Worm (Caenorhabditis elegans) whole organism, L4 larva: ENCODE data around the gene C16C8.8.
A peak's percentile ranks its signal among the peaks of the same experiment; 100 is the strongest.

Source experiments
- F10B5.3 ChIP-seq: sonication (generic microtip); optimal IDR thresholded peaks from 2 replicates; lab custom pipeline; 2016; ENCODE audit warnings: mild to moderate bottlenecking, missing genetic modification characterization, missing compliant biosample characterization
- F44E2.7 ChIP-seq: fragments of 200-800 bp; sonication (Bioruptor generic); IDR thresholded peaks from 2 replicates; pipeline ENCODE4 v2.1.2; 2022; ENCODE audit warnings: missing genetic modification characterization, missing compliant biosample characterization
- T26A8.4 ChIP-seq: fragments of 200-800 bp; sonication (Bioruptor generic); IDR thresholded peaks from 2 replicates; pipeline ENCODE4 v1.3.6; 2022; ENCODE audit warnings: missing genetic modification characterization, missing compliant biosample characterization
- Y105C5A.15 ChIP-seq: fragments of 200-800 bp; sonication (Bioruptor generic); IDR thresholded peaks from 2 replicates; pipeline ENCODE4 v1.3.6; 2022; ENCODE audit warnings: missing genetic modification characterization, missing compliant biosample characterization
- Y75B8A.6 ChIP-seq: fragments of 200-800 bp; sonication (Bioruptor generic); IDR thresholded peaks from 2 replicates; pipeline ENCODE4 v1.3.6; 2022; ENCODE audit warnings: missing genetic modification reagents, missing genetic modification characterization, missing compliant biosample characterization
- ZK337.2 ChIP-seq: fragments of 200-800 bp; sonication (Bioruptor generic); IDR thresholded peaks from 2 replicates; pipeline ENCODE4 v1.3.6; 2022; ENCODE audit warnings: missing genetic modification reagents, missing genetic modification characterization, missing compliant biosample characterization
- aha-1 ChIP-seq: fragments of 150-350 bp; peaks from one replicate; lab custom pipeline; 2014; ENCODE audit warnings: missing biosample characterization, missing genetic modification characterization
- aly-2 ChIP-seq: sonication (generic microtip); optimal IDR thresholded peaks from 2 replicates; lab custom pipeline; 2018; ENCODE audit warnings: missing biosample characterization, missing genetic modification characterization
- arid-1 ChIP-seq: fragments of 200-800 bp; sonication (Bioruptor generic); conservative IDR thresholded peaks from 2 replicates; pipeline ENCODE4 v1.3.6; 2022; ENCODE audit warnings: missing genetic modification reagents, missing genetic modification characterization, missing compliant biosample characterization
- ceh-20 ChIP-seq: fragments of 200-800 bp; sonication (Bioruptor generic); IDR thresholded peaks from 2 replicates; pipeline ENCODE4 v1.3.6; 2022; ENCODE audit warnings: missing genetic modification reagents, missing genetic modification characterization, missing compliant biosample characterization
- ceh-28 ChIP-seq: fragments of 150-350 bp; optimal IDR thresholded peaks from 2 replicates; lab custom pipeline; 2014; ENCODE audit warnings: missing biosample characterization, missing genetic modification reagents, missing genetic modification characterization
- ceh-62 ChIP-seq: sonication (generic microtip); optimal IDR thresholded peaks from 2 replicates; lab custom pipeline; 2017; ENCODE audit warnings: missing biosample characterization, missing genetic modification characterization
- daf-12 ChIP-seq: fragments of 150-350 bp; optimal IDR thresholded peaks from 2 replicates; lab custom pipeline; 2014; ENCODE audit warnings: missing biosample characterization, missing genetic modification reagents, missing genetic modification characterization
- daf-16 ChIP-seq, 3 experiments: sonication (generic microtip); optimal IDR thresholded peaks; 2 replicates each; lab custom pipeline; 2016 to 2017; ENCODE audit warnings: missing genetic modification characterization in 3 of 3, missing genetic modification reagents in 3 of 3, mild to moderate bottlenecking in 2 of 3, missing compliant biosample characterization in 2 of 3, missing biosample characterization in 1 of 3, moderate library complexity in 1 of 3
- dmd-6 ChIP-seq: fragments of 200-800 bp; sonication (Bioruptor generic); IDR thresholded peaks from 2 replicates; pipeline ENCODE4 v1.3.6; 2022; ENCODE audit warnings: missing genetic modification reagents, missing genetic modification characterization, missing compliant biosample characterization
- dmd-8 ChIP-seq: fragments of 200-800 bp; sonication (Bioruptor generic); IDR thresholded peaks from 2 replicates; pipeline ENCODE4 v1.3.6; 2022; ENCODE audit warnings: missing genetic modification characterization, missing compliant biosample characterization
- dmd-9 ChIP-seq: fragments of 200-800 bp; sonication (Bioruptor generic); IDR thresholded peaks from 2 replicates; pipeline ENCODE4 v1.3.6; 2022; ENCODE audit warnings: missing genetic modification reagents, missing genetic modification characterization, missing compliant biosample characterization
- duxl-1 ChIP-seq: sonication (generic microtip); optimal IDR thresholded peaks from 2 replicates; lab custom pipeline; 2016; ENCODE audit warnings: mild to moderate bottlenecking, missing genetic modification characterization, moderate library complexity, missing compliant biosample characterization; ENCODE audit not compliant: poor library complexity
- dve-1 ChIP-seq: sonication (generic microtip); optimal IDR thresholded peaks from 2 replicates; lab custom pipeline; 2017; ENCODE audit warnings: antibody characterized with exemption, mild to moderate bottlenecking, missing genetic modification characterization, missing compliant biosample characterization; ENCODE audit not compliant: insufficient read depth
- fkh-10 ChIP-seq: fragments of 150-350 bp; optimal IDR thresholded peaks from 2 replicates; lab custom pipeline; 2014; ENCODE audit warnings: missing biosample characterization, missing genetic modification reagents, missing genetic modification characterization
- hlh-11 ChIP-seq: fragments of 200-800 bp; sonication (Bioruptor generic); optimal IDR thresholded peaks from 2 replicates; lab custom pipeline; 2018; ENCODE audit warnings: mild to moderate bottlenecking, missing genetic modification characterization, missing compliant biosample characterization
- hmg-1.1 ChIP-seq: fragments of 200-800 bp; sonication (Bioruptor generic); IDR thresholded peaks from 2 replicates; pipeline ENCODE4 v1.3.6; 2022; ENCODE audit warnings: missing genetic modification reagents, missing genetic modification characterization, missing compliant biosample characterization
- jun-1 ChIP-seq: fragments of 150-350 bp; optimal IDR thresholded peaks from 2 replicates; lab custom pipeline; 2014; ENCODE audit warnings: missing biosample characterization, missing genetic modification reagents, missing genetic modification characterization
- lin-29 ChIP-seq: fragments of 200-800 bp; sonication (Bioruptor generic); IDR thresholded peaks from 2 replicates; pipeline ENCODE4 v1.3.6; 2022; ENCODE audit warnings: missing genetic modification reagents, missing genetic modification characterization, missing compliant biosample characterization
- madf-9 ChIP-seq: fragments of 200-800 bp; sonication (Bioruptor generic); conservative IDR thresholded peaks from 2 replicates; pipeline ENCODE4 v1.3.6; 2022; ENCODE audit warnings: missing genetic modification reagents, missing genetic modification characterization, missing compliant biosample characterization
- mxl-2 ChIP-seq: fragments of 200-800 bp; sonication (Bioruptor generic); conservative IDR thresholded peaks from 2 replicates; pipeline ENCODE4 v1.3.6; 2022; ENCODE audit warnings: missing genetic modification reagents, missing genetic modification characterization, missing compliant biosample characterization
- mxl-3 ChIP-seq: fragments of 200-800 bp; sonication (Bioruptor generic); optimal IDR thresholded peaks from 2 replicates; lab custom pipeline; 2018; ENCODE audit warnings: mild to moderate bottlenecking, missing genetic modification characterization, missing compliant biosample characterization
- nhr-41 ChIP-seq: fragments of 200-800 bp; sonication (Bioruptor generic); IDR thresholded peaks from 2 replicates; pipeline ENCODE4 v1.3.6; 2022; ENCODE audit warnings: missing genetic modification reagents, missing genetic modification characterization, missing compliant biosample characterization
- nhr-76 ChIP-seq: fragments of 150-350 bp; optimal IDR thresholded peaks from 2 replicates; lab custom pipeline; 2014; ENCODE audit warnings: missing biosample characterization, missing genetic modification characterization
- nhr-77 ChIP-seq: fragments of 150-350 bp; optimal IDR thresholded peaks from 2 replicates; lab custom pipeline; 2014; ENCODE audit warnings: missing biosample characterization, missing genetic modification characterization
- pha-4 ChIP-seq, 2 experiments: fragments of 150-350 bp in 1 of 2; fragments of 200-800 bp in 1 of 2; sonication (Bioruptor generic) in 1 of 2; IDR thresholded peaks in 1 of 2; optimal IDR thresholded peaks in 1 of 2; 2 replicates each; pipeline versions ENCODE4 v1.3.6 to Lab custom; 2014 to 2022; ENCODE audit warnings: missing genetic modification characterization in 2 of 2, missing genetic modification reagents in 2 of 2, missing biosample characterization in 1 of 2, missing compliant biosample characterization in 1 of 2
- set-16 ChIP-seq: fragments of 200-800 bp; sonication (Bioruptor generic); IDR thresholded peaks from 2 replicates; pipeline ENCODE4 v1.3.6; 2022; ENCODE audit warnings: missing genetic modification reagents, missing genetic modification characterization, missing compliant biosample characterization
- snpc-1.2 ChIP-seq: fragments of 200-800 bp; sonication (Bioruptor generic); IDR thresholded peaks from 2 replicates; pipeline ENCODE4 v1.3.6; 2022; ENCODE audit warnings: missing genetic modification reagents, missing genetic modification characterization, missing compliant biosample characterization
- spr-1 ChIP-seq: sonication (generic microtip); optimal IDR thresholded peaks from 2 replicates; lab custom pipeline; 2016; ENCODE audit warnings: mild to moderate bottlenecking, missing genetic modification characterization, missing compliant biosample characterization
- spr-3 ChIP-seq: fragments of 200-800 bp; sonication (Bioruptor generic); optimal IDR thresholded peaks from 2 replicates; lab custom pipeline; 2018; ENCODE audit warnings: mild to moderate bottlenecking, missing genetic modification characterization, missing compliant biosample characterization
- tra-1 ChIP-seq: fragments of 200-800 bp; sonication (Bioruptor generic); IDR thresholded peaks from 2 replicates; pipeline ENCODE4 v1.3.6; 2022; ENCODE audit warnings: missing genetic modification reagents, missing genetic modification characterization, missing compliant biosample characterization
- ztf-7 ChIP-seq: fragments of 150-350 bp; optimal IDR thresholded peaks from 2 replicates; lab custom pipeline; 2014; ENCODE audit warnings: missing biosample characterization, missing genetic modification characterization

The C16C8.8 gene

ce11 chrII:3439244-3439698 is 22.2 kb downstream of the C16C8.8 start (continued):
- TF ChIP-seq F44E2.7 (GFP tag; lab: Robert Waterston, UW) (peak; percentile 77; the same call in 1 of the 2 replicates), dmd-6 (GFP tag; lab: Robert Waterston, UW) (peak; percentile 81), duxl-1 (tag; lab: Kevin White, UChicago) (peak; percentile 73), set-16 (peak; percentile 95), T26A8.4 (GFP tag; lab: Robert Waterston, UW) (peak; percentile 74), nhr-76 (tag; lab: Kevin White, UChicago) (no peak), snpc-1.2 (GFP tag; lab: Robert Waterston, UW) (peak; percentile 80; the same call in 1 of the 2 replicates), spr-3 (GFP tag; lab: Kevin White, UChicago) (peak; percentile 62), Y105C5A.15 (GFP tag; lab: Robert Waterston, UW) (peak; percentile 84; the same call in 1 of the 2 replicates), daf-12 (tag; lab: Kevin White, UChicago) (no peak), daf-16 (GFP tag; optimal IDR thresholded peaks at IDR 0.05; lab: Kevin White, UChicago) (peak; percentile 63 to 90), daf-16 (tag; optimal IDR thresholded peaks at IDR 0.05; lab: Kevin White, UChicago) (peak; percentile 76), tra-1 (GFP tag; lab: Robert Waterston, UW) (peak; percentile 90), ceh-20 (GFP tag; lab: Robert Waterston, UW) (peak; percentile 59; the same call in 1 of the 2 replicates), aha-1 (peak; percentile 71), nhr-41 (0 out of 2 replicates have a peak, but pooled peaks have one; percentile 45), nhr-77 (tag; lab: Kevin White, UChicago) (no peak), lin-29 (GFP tag; lab: Robert Waterston, UW) (no peak), madf-9 (GFP tag; lab: Robert Waterston, UW) (peak; percentile 26; the same call in 1 of the 2 replicates), fkh-10 (GFP tag; lab: Kevin White, UChicago) (no peak), mxl-3 (GFP tag; lab: Kevin White, UChicago) (peak; percentile 38), pha-4 (GFP tag; IDR thresholded peaks at IDR 0.05; lab: Robert Waterston, UW) (peak; percentile 85), pha-4 (tag; optimal IDR thresholded peaks at IDR 0.05; lab: Kevin White, UChicago) (no peak), spr-1 (tag; lab: Kevin White, UChicago) (peak; percentile 32), F10B5.3 (no peak)

ce11 chrII:3438280-3438679 is 23.2 kb downstream of the C16C8.8 start:
- TF ChIP-seq ceh-28 (tag; lab: Kevin White, UChicago): no peak
- TF ChIP-seq hlh-11 (tag; lab: Kevin White, UChicago): peak; percentile 2
- TF ChIP-seq ZK337.2 (GFP tag; lab: Robert Waterston, UW): no peak
- TF ChIP-seq ceh-62 (tag; lab: Kevin White, UChicago): no peak

- TF ChIP-seq ZK337.2 (GFP tag; lab: Robert Waterston, UW) (no peak), dmd-9 (GFP tag; lab: Robert Waterston, UW) (no peak), set-16 (peak; percentile 77), arid-1 (GFP tag; lab: Robert Waterston, UW) (no peak), F44E2.7 (GFP tag; lab: Robert Waterston, UW) (no peak), daf-16 (GFP tag; optimal IDR thresholded peaks at IDR 0.05; lab: Kevin White, UChicago) (no peak), daf-16 (tag; optimal IDR thresholded peaks at IDR 0.05; lab: Kevin White, UChicago) (no peak)
- TF ChIP-seq, all 104 proteins: peak for 1
Observed at ce11 chrII:3437393-3437792, 24.1 kb downstream of the C16C8.8 start.

- TF ChIP-seq ztf-7 (tag; lab: Kevin White, UChicago): no peak
- TF ChIP-seq Y105C5A.15 (GFP tag; lab: Robert Waterston, UW): no peak
- TF ChIP-seq jun-1 (tag; lab: Kevin White, UChicago): no peak
- TF ChIP-seq mxl-2: no peak
- TF ChIP-seq fkh-10 (GFP tag; lab: Kevin White, UChicago): no peak
- TF ChIP-seq aly-2: no peak
- no peak for TF ChIP-seq hlh-11 (tag; lab: Kevin White, UChicago)
- no peak for TF ChIP-seq Y75B8A.6 (GFP tag; lab: Robert Waterston, UW)
- TF ChIP-seq hmg-1.1 (GFP tag; lab: Robert Waterston, UW): no peak
- no peak for TF ChIP-seq dmd-8 (GFP tag; lab: Robert Waterston, UW)
- no peak for TF ChIP-seq dve-1 (tag; lab: Kevin White, UChicago)
Observed at ce11 chrII:3436412-3436811, 25.1 kb downstream of the C16C8.8 start, which contains the start of gene skpo-2. TSS of gene skpo-2 (minus strand) at chrII:3436512.
